Worm (Caenorhabditis elegans): ENCODE data around the gene rde-12.

Gene rde-12

ce11 chrV:13665089-13665488, at the start of gene rde-12:
TSS of gene rde-12 (plus strand) at chrV:13665389.
- TF ChIP-seq tab-1 (GFP tag; IDR thresholded peaks at IDR 0.05) (no peak), klf-2 (GFP tag; conservative IDR thresholded peaks at IDR 0.05) (no peak), ztf-23 (GFP tag; IDR thresholded peaks at IDR 0.05) (no peak), flt-1 (GFP tag; IDR thresholded peaks at IDR 0.05) (no peak), T22C8.4 (GFP tag; IDR thresholded peaks at IDR 0.05) (no peak), med-1 (GFP tag; optimal IDR thresholded peaks at IDR 0.05; ENCODE audit: insufficient read depth) (no peak), ztf-29 (GFP tag; IDR thresholded peaks at IDR 0.05) (no peak), cog-1 (tag; optimal IDR thresholded peaks at IDR 0.05) (no peak), ref-1 (GFP tag; conservative IDR thresholded peaks at IDR 0.05) (no peak)

ce11 chrV:13619752-13620151, 45.4 kb upstream of the rde-12 start, which contains the start of gene srd-11:
TSS of gene srd-11 (minus strand) at chrV:13619852.
- TF ChIP-seq med-1 (GFP tag; optimal IDR thresholded peaks at IDR 0.05; ENCODE audit: insufficient read depth), result no peak
- TF ChIP-seq cog-1 (tag; optimal IDR thresholded peaks at IDR 0.05), result no peak
- no peak for TF ChIP-seq flt-1 (GFP tag; IDR thresholded peaks at IDR 0.05)
- TF ChIP-seq klf-2 (GFP tag; conservative IDR thresholded peaks at IDR 0.05), result no peak
- no peak for TF ChIP-seq ztf-23 (GFP tag; IDR thresholded peaks at IDR 0.05)
- no peak for TF ChIP-seq ref-1 (GFP tag; conservative IDR thresholded peaks at IDR 0.05)
- no peak for TF ChIP-seq T22C8.4 (GFP tag; IDR thresholded peaks at IDR 0.05)
- TF ChIP-seq tab-1 (GFP tag; IDR thresholded peaks at IDR 0.05), result no peak
- no peak for TF ChIP-seq ztf-29 (GFP tag; IDR thresholded peaks at IDR 0.05)

DNA sequence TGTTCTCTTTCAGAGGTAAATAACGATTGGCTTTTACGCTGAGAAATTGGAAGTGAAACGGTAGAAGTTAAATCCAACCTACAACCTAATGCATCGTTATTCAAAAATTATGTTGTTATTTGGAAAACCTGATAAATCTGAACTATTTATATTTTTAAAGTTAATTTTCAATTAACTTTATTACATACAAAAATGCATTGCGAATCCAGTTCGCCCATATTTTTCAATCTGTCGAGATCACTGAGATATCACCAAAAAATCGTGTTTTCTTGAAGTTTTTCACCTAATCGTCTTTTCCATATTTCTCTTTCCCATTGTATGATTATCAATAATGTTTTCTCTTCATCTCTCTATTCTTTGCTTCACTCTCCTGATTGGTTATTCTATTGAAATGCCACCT, 44.5 kb upstream of the rde-12 start, which contains the start of gene F53F4.15:
Gene F53F4.15 (plus strand): TSS at position 301 of the 400 bp plus-strand sequence.
- TF ChIP-seq tab-1 (GFP tag; IDR thresholded peaks at IDR 0.05) (no peak), klf-2 (GFP tag; conservative IDR thresholded peaks at IDR 0.05) (no peak), ztf-29 (GFP tag; IDR thresholded peaks at IDR 0.05) (no peak), med-1 (GFP tag; optimal IDR thresholded peaks at IDR 0.05; ENCODE audit: insufficient read depth) (no peak), ztf-23 (GFP tag; IDR thresholded peaks at IDR 0.05) (no peak), T22C8.4 (GFP tag; IDR thresholded peaks at IDR 0.05) (no peak)

ce11 chrV:13621720-13622119, 43.5 kb upstream of the rde-12 start, which contains the start of gene F53F4.16:
TSS of gene F53F4.16 (minus strand) at chrV:13621820.
- no peak for TF ChIP-seq flt-1 (GFP tag; IDR thresholded peaks at IDR 0.05)
- TF ChIP-seq klf-2 (GFP tag; conservative IDR thresholded peaks at IDR 0.05), result no peak
- TF ChIP-seq cog-1 (tag; optimal IDR thresholded peaks at IDR 0.05), result no peak
- no peak for TF ChIP-seq ztf-29 (GFP tag; IDR thresholded peaks at IDR 0.05)

ce11 chrV:13624424-13624823, 40.8 kb upstream of the rde-12 start, which contains the start of gene F53F4.11:
TSS of gene F53F4.11 (minus strand) at chrV:13624524.
- TF ChIP-seq ztf-29 (GFP tag; IDR thresholded peaks at IDR 0.05), result no peak
- TF ChIP-seq tab-1 (GFP tag; IDR thresholded peaks at IDR 0.05), result no peak
- TF ChIP-seq ztf-23 (GFP tag; IDR thresholded peaks at IDR 0.05), result no peak
- TF ChIP-seq klf-2 (GFP tag; conservative IDR thresholded peaks at IDR 0.05), result no peak
- no peak for TF ChIP-seq med-1 (GFP tag; optimal IDR thresholded peaks at IDR 0.05; ENCODE audit: insufficient read depth)
- TF ChIP-seq cog-1 (tag; optimal IDR thresholded peaks at IDR 0.05), result no peak
- no peak for TF ChIP-seq flt-1 (GFP tag; IDR thresholded peaks at IDR 0.05)
- TF ChIP-seq ref-1 (GFP tag; conservative IDR thresholded peaks at IDR 0.05), result no peak
- no peak for TF ChIP-seq T22C8.4 (GFP tag; IDR thresholded peaks at IDR 0.05)

ce11 chrV:13625517-13626097, 39.6 kb upstream of the rde-12 start, which contains the start of the genes nduv-2 and F53F4.12:
TSS of gene nduv-2 (minus strand) at chrV:13625567.
TSS of gene F53F4.12 (plus strand) at chrV:13626047.
- TF ChIP-seq flt-1 (GFP tag; IDR thresholded peaks at IDR 0.05) (no peak), cog-1 (tag; optimal IDR thresholded peaks at IDR 0.05) (no peak), med-1 (GFP tag; optimal IDR thresholded peaks at IDR 0.05; ENCODE audit: insufficient read depth) (no peak), ztf-29 (GFP tag; IDR thresholded peaks at IDR 0.05) (no peak), klf-2 (GFP tag; conservative IDR thresholded peaks at IDR 0.05) (no peak), T22C8.4 (GFP tag; IDR thresholded peaks at IDR 0.05) (no peak), ztf-23 (GFP tag; IDR thresholded peaks at IDR 0.05) (no peak), tab-1 (GFP tag; IDR thresholded peaks at IDR 0.05) (no peak), ref-1 (GFP tag; conservative IDR thresholded peaks at IDR 0.05) (no peak)

ce11 chrV:13627103-13627623, 38.0 kb upstream of the rde-12 start, which contains the start of gene sde-2:
TSS of gene sde-2 (plus strand) at chrV:13627573.
- no peak for TF ChIP-seq T22C8.4 (GFP tag; IDR thresholded peaks at IDR 0.05)
- TF ChIP-seq flt-1 (GFP tag; IDR thresholded peaks at IDR 0.05), result no peak
- TF ChIP-seq ztf-29 (GFP tag; IDR thresholded peaks at IDR 0.05), result no peak
- no peak for TF ChIP-seq ref-1 (GFP tag; conservative IDR thresholded peaks at IDR 0.05)
- TF ChIP-seq ztf-23 (GFP tag; IDR thresholded peaks at IDR 0.05), result no peak

- TF ChIP-seq flt-1 (GFP tag; IDR thresholded peaks at IDR 0.05), result no peak
These were observed 31.0 kb upstream of the rde-12 start, which contains the start of gene H37A05.2 for ce11 chrV:13634149-13634548. TSS of gene H37A05.2 (minus strand) at chrV:13634249.

- TF ChIP-seq ztf-23 (GFP tag; IDR thresholded peaks at IDR 0.05), result no peak
- no peak for TF ChIP-seq T22C8.4 (GFP tag; IDR thresholded peaks at IDR 0.05)
- no peak for TF ChIP-seq cog-1 (tag; optimal IDR thresholded peaks at IDR 0.05)
- no peak for TF ChIP-seq klf-2 (GFP tag; conservative IDR thresholded peaks at IDR 0.05)
- TF ChIP-seq med-1 (GFP tag; optimal IDR thresholded peaks at IDR 0.05; ENCODE audit: insufficient read depth), result no peak
- no peak for TF ChIP-seq ref-1 (GFP tag; conservative IDR thresholded peaks at IDR 0.05)
- no peak for TF ChIP-seq ztf-29 (GFP tag; IDR thresholded peaks at IDR 0.05)
- no peak for TF ChIP-seq tab-1 (GFP tag; IDR thresholded peaks at IDR 0.05)
- no peak for TF ChIP-seq flt-1 (GFP tag; IDR thresholded peaks at IDR 0.05)
These were observed 28.8 kb upstream of the rde-12 start for ce11 chrV:13636411-13636810.

DNA sequence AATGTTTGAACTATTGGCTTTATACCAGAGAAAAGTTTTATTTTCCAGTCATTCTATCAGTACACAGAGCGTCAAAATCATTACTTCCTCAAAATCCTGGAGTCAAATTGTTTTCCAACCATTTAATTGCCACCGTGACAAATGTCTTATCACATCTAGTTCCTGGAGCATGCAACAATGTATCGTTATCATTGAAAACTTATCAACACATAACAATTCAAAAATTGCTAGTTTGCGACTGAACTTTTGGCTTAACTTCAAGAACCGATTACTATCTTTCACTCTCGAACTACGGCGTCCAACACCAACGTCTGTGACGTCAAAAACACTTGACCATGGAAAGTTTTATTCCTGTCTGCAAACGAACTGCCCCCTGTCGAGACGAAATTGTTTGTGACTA, 27.1 kb upstream of the rde-12 start:
- TF ChIP-seq klf-2 (GFP tag; conservative IDR thresholded peaks at IDR 0.05), result no peak
- no peak for TF ChIP-seq ztf-29 (GFP tag; IDR thresholded peaks at IDR 0.05)
- no peak for TF ChIP-seq ztf-23 (GFP tag; IDR thresholded peaks at IDR 0.05)
- TF ChIP-seq tab-1 (GFP tag; IDR thresholded peaks at IDR 0.05), result no peak
- TF ChIP-seq cog-1 (tag; optimal IDR thresholded peaks at IDR 0.05), result no peak
- no peak for TF ChIP-seq ref-1 (GFP tag; conservative IDR thresholded peaks at IDR 0.05)
- no peak for TF ChIP-seq flt-1 (GFP tag; IDR thresholded peaks at IDR 0.05)
- TF ChIP-seq T22C8.4 (GFP tag; IDR thresholded peaks at IDR 0.05), result no peak
- TF ChIP-seq med-1 (GFP tag; optimal IDR thresholded peaks at IDR 0.05; ENCODE audit: insufficient read depth), result no peak
